Fruit fly (Drosophila melanogaster): ENCODE data around the gene CG32298.

- TF ChIP-seq CG8478 (optimal IDR thresholded peaks at IDR 0.05) (no peak), CTCF (optimal IDR thresholded peaks at IDR 0.05) (no peak)
Observed at dm6 chr3L:2373421-2374043, 17.3 kb downstream of the CG32298 start, which contains the start of the genes mRpL23 and CG9004.
